Worm (Caenorhabditis elegans) whole organism, young adult: Measurements from ENCODE around the gene F58A6.1.

Source experiments
- B0019.2 ChIP-seq: fragments of 200-800 bp; sonication (Bioruptor generic); conservative IDR thresholded peaks from 2 replicates; pipeline ENCODE4 v1.3.6; 2022; ENCODE audit warnings: missing genetic modification reagents, missing genetic modification characterization, missing compliant biosample characterization
- C17E4.6 ChIP-seq: fragments of 200-800 bp; sonication (Bioruptor generic); IDR thresholded peaks from 2 replicates; pipeline ENCODE4 v1.3.6; 2022; ENCODE audit warnings: missing genetic modification reagents, missing genetic modification characterization, missing compliant biosample characterization
- D2030.7 ChIP-seq: fragments of 200-800 bp; sonication (Bioruptor generic); IDR thresholded peaks from 2 replicates; pipeline ENCODE4 v1.3.6; 2022; ENCODE audit warnings: missing genetic modification reagents, missing genetic modification characterization, missing compliant biosample characterization
- F22D6.2 ChIP-seq: sonication (generic microtip); optimal IDR thresholded peaks from 2 replicates; lab custom pipeline; 2016; ENCODE audit warnings: mild to moderate bottlenecking, missing genetic modification characterization, missing compliant biosample characterization
- F37B4.10 ChIP-seq: fragments of 200-800 bp; sonication (Bioruptor generic); IDR thresholded peaks from 2 replicates; pipeline ENCODE4 v1.3.6; 2022; ENCODE audit warnings: missing genetic modification characterization, missing compliant biosample characterization
- F39B2.1 ChIP-seq: fragments of 200-800 bp; sonication (Bioruptor generic); IDR thresholded peaks from 2 replicates; pipeline ENCODE4 v1.3.6; 2022; ENCODE audit warnings: missing genetic modification reagents, missing genetic modification characterization, missing compliant biosample characterization
- F49E8.2 ChIP-seq: sonication (generic microtip); optimal IDR thresholded peaks from 3 replicates; lab custom pipeline; 2017; ENCODE audit warnings: missing genetic modification characterization, mild to moderate bottlenecking, missing compliant biosample characterization, antibody characterized with exemption, moderate library complexity; ENCODE audit not compliant: insufficient read depth
- F57C9.4 ChIP-seq: sonication (generic microtip); optimal IDR thresholded peaks from 2 replicates; lab custom pipeline; 2017; ENCODE audit warnings: mild to moderate bottlenecking, missing genetic modification characterization, missing compliant biosample characterization
- T07F8.4 ChIP-seq: sonication (generic microtip); optimal IDR thresholded peaks from 2 replicates; lab custom pipeline; 2016; ENCODE audit warnings: mild to moderate bottlenecking, missing genetic modification characterization, moderate library complexity, missing compliant biosample characterization
- T26A5.8 ChIP-seq: sonication (generic microtip); optimal IDR thresholded peaks from 2 replicates; lab custom pipeline; 2016; ENCODE audit warnings: missing genetic modification characterization, missing compliant biosample characterization
- Y56A3A.18 ChIP-seq: fragments of 200-800 bp; sonication (Bioruptor generic); IDR thresholded peaks from 2 replicates; pipeline ENCODE4 v1.3.6; 2022; ENCODE audit warnings: missing genetic modification reagents, missing genetic modification characterization, missing compliant biosample characterization
- ZK185.1 ChIP-seq: sonication (generic microtip); optimal IDR thresholded peaks from 2 replicates; lab custom pipeline; 2016; ENCODE audit warnings: mild to moderate bottlenecking, missing genetic modification characterization, missing compliant biosample characterization; ENCODE audit not compliant: poor library complexity, severe bottlenecking
- aptf-2 ChIP-seq: fragments of 200-800 bp; sonication (Bioruptor generic); conservative IDR thresholded peaks from 2 replicates; pipeline ENCODE4 v1.3.6; 2022; ENCODE audit warnings: missing genetic modification reagents, missing genetic modification characterization, missing compliant biosample characterization
- attf-5 ChIP-seq: fragments of 200-800 bp; sonication (Bioruptor generic); optimal IDR thresholded peaks from 2 replicates; lab custom pipeline; 2018; ENCODE audit warnings: mild to moderate bottlenecking, missing genetic modification characterization, missing compliant biosample characterization
- attf-6 ChIP-seq: fragments of 200-800 bp; sonication (Bioruptor generic); IDR thresholded peaks from 2 replicates; pipeline ENCODE4 v1.3.6; 2022; ENCODE audit warnings: missing genetic modification reagents, missing genetic modification characterization, missing compliant biosample characterization
- bed-1 ChIP-seq: fragments of 200-800 bp; sonication (Bioruptor generic); IDR thresholded peaks from 2 replicates; pipeline ENCODE4 v1.3.6; 2022; ENCODE audit warnings: missing genetic modification reagents, missing genetic modification characterization, missing compliant biosample characterization
- cebp-1 ChIP-seq, 2 experiments: fragments of 200-800 bp in 1 of 2; sonication (Bioruptor generic) in 1 of 2; sonication (generic microtip) in 1 of 2; IDR thresholded peaks in 1 of 2; optimal IDR thresholded peaks in 1 of 2; 2 replicates each; pipeline versions ENCODE4 v1.3.6 to Lab custom; 2017 to 2022; ENCODE audit warnings: missing compliant biosample characterization in 2 of 2, missing genetic modification characterization in 2 of 2, mild to moderate bottlenecking in 1 of 2, missing genetic modification reagents in 1 of 2, moderate library complexity in 1 of 2
- cebp-2 ChIP-seq: fragments of 200-800 bp; sonication (Bioruptor generic); IDR thresholded peaks from 2 replicates; pipeline ENCODE4 v1.3.6; 2022; ENCODE audit warnings: missing genetic modification characterization, missing compliant biosample characterization
- ceh-100 ChIP-seq: fragments of 200-800 bp; sonication (Bioruptor generic); IDR thresholded peaks from 2 replicates; pipeline ENCODE4 v1.3.6; 2022; ENCODE audit warnings: missing genetic modification reagents, missing genetic modification characterization, missing compliant biosample characterization
- ceh-27 ChIP-seq: fragments of 200-800 bp; sonication (Bioruptor generic); optimal IDR thresholded peaks from 2 replicates; lab custom pipeline; 2018; ENCODE audit warnings: mild to moderate bottlenecking, missing genetic modification characterization, moderate library complexity, missing compliant biosample characterization
- ceh-40 ChIP-seq: fragments of 200-800 bp; sonication (Bioruptor generic); IDR thresholded peaks from 2 replicates; pipeline ENCODE4 v1.3.6; 2022; ENCODE audit warnings: missing genetic modification characterization, missing compliant biosample characterization
- dpff-1 ChIP-seq: sonication (generic microtip); optimal IDR thresholded peaks from 2 replicates; lab custom pipeline; 2017; ENCODE audit warnings: mild to moderate bottlenecking, missing genetic modification characterization, missing compliant biosample characterization
- egl-18 ChIP-seq: fragments of 200-800 bp; sonication (Bioruptor generic); IDR thresholded peaks from 2 replicates; pipeline ENCODE4 v1.3.6; 2022; ENCODE audit warnings: missing genetic modification reagents, missing genetic modification characterization, missing compliant biosample characterization
- egrh-3 ChIP-seq: fragments of 200-800 bp; sonication (Bioruptor generic); IDR thresholded peaks from 2 replicates; pipeline ENCODE4 v1.3.6; 2022; ENCODE audit warnings: missing genetic modification reagents, missing genetic modification characterization, missing compliant biosample characterization
- ets-4 ChIP-seq: fragments of 200-800 bp; sonication (Bioruptor generic); optimal IDR thresholded peaks from 2 replicates; lab custom pipeline; 2018; ENCODE audit warnings: mild to moderate bottlenecking, missing genetic modification characterization, missing compliant biosample characterization
- him-1 ChIP-seq: sonication (generic microtip); optimal IDR thresholded peaks from 2 replicates; lab custom pipeline; 2016; ENCODE audit warnings: missing genotype, missing genetic modification reagents, missing genetic modification characterization, missing compliant biosample characterization
- hlh-12 ChIP-seq: sonication (generic microtip); optimal IDR thresholded peaks from 2 replicates; lab custom pipeline; 2016; ENCODE audit warnings: missing genetic modification characterization, missing compliant biosample characterization
- hmg-1.2 ChIP-seq: fragments of 200-800 bp; sonication (Bioruptor generic); IDR thresholded peaks from 2 replicates; pipeline ENCODE4 v1.3.6; 2022; ENCODE audit warnings: missing genetic modification reagents, missing genetic modification characterization, missing compliant biosample characterization
- hsf-1 ChIP-seq: fragments of 200-800 bp; sonication (Bioruptor generic); IDR thresholded peaks from 2 replicates; pipeline ENCODE4 v1.3.6; 2022; ENCODE audit warnings: missing genetic modification reagents, missing genetic modification characterization, missing compliant biosample characterization
- lag-1 ChIP-seq: fragments of 200-800 bp; sonication (Bioruptor generic); IDR thresholded peaks from 2 replicates; pipeline ENCODE4 v1.3.6; 2022; ENCODE audit warnings: missing genetic modification reagents, missing genetic modification characterization, missing compliant biosample characterization
- let-526 ChIP-seq: fragments of 200-800 bp; sonication (Bioruptor generic); IDR thresholded peaks from 2 replicates; pipeline ENCODE4 v1.3.6; 2022; ENCODE audit warnings: missing genetic modification reagents, missing genetic modification characterization, missing compliant biosample characterization
- lin-40 ChIP-seq: sonication (generic microtip); optimal IDR thresholded peaks from 2 replicates; lab custom pipeline; 2016; ENCODE audit warnings: missing genetic modification characterization, mild to moderate bottlenecking, missing compliant biosample characterization, missing genotype, missing genetic modification reagents
- madf-10 ChIP-seq: sonication (generic microtip); optimal IDR thresholded peaks from 2 replicates; lab custom pipeline; 2016; ENCODE audit warnings: mild to moderate bottlenecking, missing genetic modification characterization, missing compliant biosample characterization
- nfya-1 ChIP-seq: sonication (generic microtip); optimal IDR thresholded peaks from 2 replicates; lab custom pipeline; 2017; ENCODE audit warnings: antibody characterized with exemption, missing compliant biosample characterization, missing genetic modification characterization, borderline replicate concordance; ENCODE audit not compliant: insufficient read depth
- nhr-120 ChIP-seq: fragments of 200-800 bp; sonication (Bioruptor generic); IDR thresholded peaks from 2 replicates; pipeline ENCODE4 v1.3.6; 2022; ENCODE audit warnings: missing genetic modification characterization, missing compliant biosample characterization
- nhr-179 ChIP-seq: sonication (generic microtip); optimal IDR thresholded peaks from 2 replicates; lab custom pipeline; 2016; ENCODE audit warnings: mild to moderate bottlenecking, missing genetic modification characterization, missing compliant biosample characterization
- nhr-27 ChIP-seq: fragments of 200-800 bp; sonication (Bioruptor generic); optimal IDR thresholded peaks from 2 replicates; lab custom pipeline; 2018; ENCODE audit warnings: mild to moderate bottlenecking, missing genetic modification characterization, moderate library complexity, missing compliant biosample characterization
- pbrm-1 ChIP-seq: fragments of 200-800 bp; sonication (Bioruptor generic); IDR thresholded peaks from 2 replicates; pipeline ENCODE4 v1.3.6; 2022; ENCODE audit warnings: missing genetic modification reagents, missing genetic modification characterization, missing compliant biosample characterization
- pha-4 ChIP-seq: fragments of 150-350 bp; sonication (generic microtip); optimal IDR thresholded peaks from 2 replicates; lab custom pipeline; 2014; ENCODE audit warnings: missing biosample characterization, missing genetic modification reagents, missing genetic modification characterization
- rec-8 ChIP-seq, 2 experiments: sonication (generic microtip); optimal IDR thresholded peaks; 2 replicates each; lab custom pipeline; 2016; ENCODE audit warnings: mild to moderate bottlenecking in 2 of 2, missing genetic modification characterization in 2 of 2, missing genetic modification reagents in 2 of 2, missing genotype in 2 of 2, missing biosample characterization in 1 of 2, missing compliant biosample characterization in 1 of 2, moderate library complexity in 1 of 2
- repo-1 ChIP-seq: sonication (generic microtip); optimal IDR thresholded peaks from 2 replicates; lab custom pipeline; 2017; ENCODE audit warnings: mild to moderate bottlenecking, missing genetic modification characterization, missing compliant biosample characterization
- snpc-3.4 ChIP-seq: sonication (generic microtip); optimal IDR thresholded peaks from 2 replicates; lab custom pipeline; 2017; ENCODE audit warnings: missing genetic modification characterization, mild to moderate bottlenecking, missing compliant biosample characterization, antibody characterized with exemption, moderate library complexity, missing genotype, missing genetic modification reagents
- somi-1 ChIP-seq: fragments of 200-800 bp; sonication (Bioruptor generic); optimal IDR thresholded peaks from 2 replicates; lab custom pipeline; 2018; ENCODE audit warnings: mild to moderate bottlenecking, missing genetic modification characterization, missing compliant biosample characterization
- sptf-2 ChIP-seq: fragments of 200-800 bp; sonication (Bioruptor generic); optimal IDR thresholded peaks from 2 replicates; lab custom pipeline; 2018; ENCODE audit warnings: mild to moderate bottlenecking, missing genetic modification characterization, missing compliant biosample characterization
- tbp1 ChIP-seq: fragments of 200-800 bp; sonication (Bioruptor generic); optimal IDR thresholded peaks from 2 replicates; lab custom pipeline; 2018; ENCODE audit warnings: mild to moderate bottlenecking, missing genetic modification characterization, missing compliant biosample characterization
- unc-62 ChIP-seq: fragments of 150-350 bp; optimal IDR thresholded peaks from 2 replicates; lab custom pipeline; 2014; ENCODE audit warnings: missing biosample characterization, missing genetic modification reagents, missing genetic modification characterization
- zim-3 ChIP-seq: sonication (generic microtip); optimal IDR thresholded peaks from 2 replicates; lab custom pipeline; 2017; ENCODE audit warnings: mild to moderate bottlenecking, missing genetic modification characterization, moderate library complexity, missing compliant biosample characterization
- ztf-26 ChIP-seq: sonication (generic microtip); optimal IDR thresholded peaks from 2 replicates; lab custom pipeline; 2017; ENCODE audit warnings: missing genetic modification characterization, missing compliant biosample characterization
- ztf-6 ChIP-seq: fragments of 200-800 bp; sonication (Bioruptor generic); IDR thresholded peaks from 2 replicates; pipeline ENCODE4 v1.3.6; 2022; ENCODE audit warnings: missing genetic modification reagents, missing genetic modification characterization, missing compliant biosample characterization

Gene F58A6.1

ce11 chrII:5181497-5181896, 38.8 kb downstream of the F58A6.1 start (continued):
- TF ChIP-seq rec-8 (tag; optimal IDR thresholded peaks at IDR 0.05; lab: Kevin White, UChicago) (no peak), ztf-26 (tag; lab: Kevin White, UChicago) (peak; percentile 27), snpc-3.4 (no peak), Y56A3A.18 (GFP tag; lab: Robert Waterston, UW) (no peak), lag-1 (no peak), dpff-1 (no peak), hsf-1 (GFP tag; lab: Robert Waterston, UW) (0 out of 2 replicates have a peak, but pooled peaks have one; percentile 15), B0019.2 (no peak), somi-1 (GFP tag; lab: Kevin White, UChicago) (peak; percentile 64), ZK185.1 (tag; lab: Kevin White, UChicago) (peak; percentile 47), hlh-12 (tag; lab: Kevin White, UChicago) (no peak), pbrm-1 (GFP tag; lab: Robert Waterston, UW) (0 out of 2 replicates have a peak, but pooled peaks have one; percentile 34), aptf-2 (GFP tag; lab: Robert Waterston, UW) (no peak), repo-1 (peak; percentile 55), nhr-120 (GFP tag; lab: Robert Waterston, UW) (no peak), attf-5 (peak; percentile 75), ceh-100 (no peak), ceh-27 (peak; percentile 40), attf-6 (GFP tag; lab: Robert Waterston, UW) (no peak), D2030.7 (no peak), nfya-1 (tag; lab: Kevin White, UChicago) (no peak), bed-1 (GFP tag; lab: Robert Waterston, UW) (no peak), ceh-40 (GFP tag; lab: Robert Waterston, UW) (no peak), zim-3 (tag; lab: Kevin White, UChicago) (no peak), ets-4 (GFP tag; lab: Kevin White, UChicago) (no peak), lin-40 (tag; lab: Kevin White, UChicago) (peak; percentile 58), pha-4 (tag; lab: Kevin White, UChicago) (no peak), unc-62 (peak; percentile 31), C17E4.6 (no peak), cebp-1 (GFP tag; IDR thresholded peaks at IDR 0.05; lab: Robert Waterston, UW) (no peak), cebp-1 (tag; optimal IDR thresholded peaks at IDR 0.05; lab: Kevin White, UChicago) (peak; percentile 72), madf-10 (tag; lab: Kevin White, UChicago) (peak; percentile 61), hmg-1.2 (GFP tag; lab: Robert Waterston, UW) (peak; percentile 83), let-526 (GFP tag; lab: Robert Waterston, UW) (no peak), egl-18 (GFP tag; lab: Robert Waterston, UW) (no peak), F39B2.1 (GFP tag; lab: Robert Waterston, UW) (no peak), cebp-2 (GFP tag; lab: Robert Waterston, UW) (no peak), T26A5.8 (tag; lab: Kevin White, UChicago) (no peak), F22D6.2 (tag; lab: Kevin White, UChicago) (no peak), egrh-3 (GFP tag; lab: Robert Waterston, UW) (no peak), sptf-2 (GFP tag; lab: Kevin White, UChicago) (no peak), nhr-27 (tag; lab: Kevin White, UChicago) (no peak), ztf-6 (GFP tag; lab: Robert Waterston, UW) (no peak), F57C9.4 (tag; lab: Kevin White, UChicago) (no peak), tbp1 (GFP tag; lab: Kevin White, UChicago) (peak; percentile 25), F49E8.2 (tag; lab: Kevin White, UChicago) (no peak), nhr-179 (tag; lab: Kevin White, UChicago) (no peak), F37B4.10 (no peak), him-1 (no peak), T07F8.4 (tag; lab: Kevin White, UChicago) (no peak)
